Worm (Caenorhabditis elegans) whole organism, mixed stage, embryonic: ENCODE data around the gene lin-3.

ENCODE experiments used
- M03D4.4 ChIP-seq: sonication (generic microtip); optimal IDR thresholded peaks from 2 replicates; lab custom pipeline; 2017; ENCODE audit warnings: mild to moderate bottlenecking, missing genetic modification characterization, missing compliant biosample characterization
- bed-3 ChIP-seq: fragments of 200-800 bp; sonication (Bioruptor generic); optimal IDR thresholded peaks from 3 replicates; lab custom pipeline; 2018; ENCODE audit warnings: mild to moderate bottlenecking, missing genetic modification characterization, moderate library complexity, missing compliant biosample characterization
- ceh-39 ChIP-seq: fragments of 150-350 bp; optimal IDR thresholded peaks from 2 replicates; lab custom pipeline; 2014; ENCODE audit warnings: missing biosample characterization, missing genetic modification characterization
- ceh-43 ChIP-seq: fragments of 200-800 bp; sonication (Bioruptor generic); optimal IDR thresholded peaks from 2 replicates; lab custom pipeline; 2018; ENCODE audit warnings: mild to moderate bottlenecking, missing genetic modification characterization, moderate library complexity, missing compliant biosample characterization
- ceh-83 ChIP-seq: fragments of 200-800 bp; sonication (Bioruptor generic); optimal IDR thresholded peaks from 2 replicates; lab custom pipeline; 2018; ENCODE audit warnings: mild to moderate bottlenecking, missing genetic modification characterization, missing compliant biosample characterization
- ces-1 ChIP-seq: fragments of 150-350 bp; optimal IDR thresholded peaks from 2 replicates; lab custom pipeline; 2014; ENCODE audit warnings: missing biosample characterization, missing genetic modification reagents, missing genetic modification characterization
- cnd-1 ChIP-seq: fragments of 200-800 bp; sonication (Bioruptor generic); optimal IDR thresholded peaks from 2 replicates; lab custom pipeline; 2018; ENCODE audit warnings: mild to moderate bottlenecking, missing genetic modification characterization, missing compliant biosample characterization
- drap-1 ChIP-seq: fragments of 200-800 bp; sonication (Bioruptor generic); optimal IDR thresholded peaks from 3 replicates; lab custom pipeline; 2018; ENCODE audit warnings: mild to moderate bottlenecking, missing genetic modification characterization, missing compliant biosample characterization
- elt-1 ChIP-seq: sonication (generic microtip); optimal IDR thresholded peaks from 2 replicates; lab custom pipeline; 2017; ENCODE audit warnings: missing genetic modification characterization, mild to moderate bottlenecking, missing compliant biosample characterization, antibody characterized with exemption, moderate library complexity, borderline replicate concordance; ENCODE audit not compliant: insufficient read depth
- elt-3 ChIP-seq: fragments of 150-350 bp; optimal IDR thresholded peaks from 2 replicates; lab custom pipeline; 2014; ENCODE audit warnings: missing biosample characterization, missing genetic modification characterization
- flh-1 ChIP-seq: fragments of 200-800 bp; sonication (Bioruptor generic); optimal IDR thresholded peaks from 2 replicates; lab custom pipeline; 2018; ENCODE audit warnings: mild to moderate bottlenecking, missing genetic modification characterization, moderate library complexity, missing compliant biosample characterization
- ham-2 ChIP-seq: fragments of 200-800 bp; sonication (Bioruptor generic); optimal IDR thresholded peaks from 2 replicates; lab custom pipeline; 2018; ENCODE audit warnings: mild to moderate bottlenecking, missing genetic modification characterization, missing compliant biosample characterization
- hlh-1 ChIP-seq: fragments of 150-350 bp; optimal IDR thresholded peaks from 2 replicates; lab custom pipeline; 2014; ENCODE audit warnings: missing biosample characterization, missing genetic modification reagents, missing genetic modification characterization
- lin-13 ChIP-seq: fragments of 150-350 bp; optimal IDR thresholded peaks from 2 replicates; lab custom pipeline; 2014; ENCODE audit warnings: missing biosample characterization, missing genetic modification characterization
- lin-32 ChIP-seq: fragments of 200-800 bp; sonication (Bioruptor generic); optimal IDR thresholded peaks from 2 replicates; lab custom pipeline; 2018; ENCODE audit warnings: mild to moderate bottlenecking, missing genetic modification characterization, missing compliant biosample characterization
- lsy-2 ChIP-seq: fragments of 150-350 bp; optimal IDR thresholded peaks from 2 replicates; lab custom pipeline; 2014; ENCODE audit warnings: missing biosample characterization, missing genetic modification characterization
- mab-5 ChIP-seq: fragments of 150-350 bp; optimal IDR thresholded peaks from 2 replicates; lab custom pipeline; 2014; ENCODE audit warnings: missing biosample characterization, missing genetic modification characterization
- mep-1 ChIP-seq: fragments of 150-350 bp; optimal IDR thresholded peaks from 2 replicates; lab custom pipeline; 2017; ENCODE audit warnings: missing biosample characterization, missing genetic modification reagents, missing genetic modification characterization, inconsistent platforms
- mls-2 ChIP-seq: sonication (generic microtip); optimal IDR thresholded peaks from 2 replicates; lab custom pipeline; 2016; ENCODE audit warnings: mild to moderate bottlenecking, missing genetic modification characterization, moderate library complexity, missing compliant biosample characterization
- nhr-237 ChIP-seq: fragments of 150-350 bp; optimal IDR thresholded peaks from 2 replicates; lab custom pipeline; 2014; ENCODE audit warnings: missing biosample characterization, missing genetic modification characterization
- nhr-28 ChIP-seq: fragments of 150-350 bp; optimal IDR thresholded peaks from 2 replicates; lab custom pipeline; 2014; ENCODE audit warnings: missing biosample characterization, missing genetic modification characterization
- nhr-76 ChIP-seq: sonication (generic microtip); optimal IDR thresholded peaks from 2 replicates; lab custom pipeline; 2017; ENCODE audit warnings: missing biosample characterization, missing genetic modification characterization
- pha-4 ChIP-seq: fragments of 150-350 bp; optimal IDR thresholded peaks from 2 replicates; lab custom pipeline; 2018; ENCODE audit warnings: missing biosample characterization, missing genetic modification reagents, missing genetic modification characterization
- sem-2 ChIP-seq: fragments of 200-800 bp; sonication (Bioruptor generic); optimal IDR thresholded peaks from 2 replicates; lab custom pipeline; 2018; ENCODE audit warnings: mild to moderate bottlenecking, missing genetic modification characterization, missing compliant biosample characterization
- snpc-4 ChIP-seq: fragments of 150-350 bp; optimal IDR thresholded peaks from 2 replicates; lab custom pipeline; 2014; ENCODE audit warnings: missing biosample characterization, missing genetic modification characterization
- tbx-8 ChIP-seq: fragments of 200-800 bp; sonication (Bioruptor generic); optimal IDR thresholded peaks from 2 replicates; lab custom pipeline; 2018; ENCODE audit warnings: mild to moderate bottlenecking, missing genetic modification characterization, moderate library complexity, missing compliant biosample characterization
- unc-39 ChIP-seq: fragments of 150-350 bp; optimal IDR thresholded peaks from 2 replicates; lab custom pipeline; 2014; ENCODE audit warnings: missing biosample characterization, missing genetic modification characterization
- unc-62 ChIP-seq: fragments of 150-350 bp; optimal IDR thresholded peaks from 2 replicates; lab custom pipeline; 2014; ENCODE audit warnings: missing biosample characterization, missing genetic modification reagents, missing genetic modification characterization
- zip-8 ChIP-seq: fragments of 150-350 bp; optimal IDR thresholded peaks from 2 replicates; lab custom pipeline; 2014; ENCODE audit warnings: missing biosample characterization, missing genetic modification characterization
- ztf-11 ChIP-seq: fragments of 150-350 bp; optimal IDR thresholded peaks from 2 replicates; lab custom pipeline; 2014; ENCODE audit warnings: missing biosample characterization, missing genetic modification characterization

lin-3 gene

ce11 chrIV:11008996-11009395 is 45.1 kb upstream of the lin-3 start, which contains the start of gene F13H10.6:
F13H10.6 (plus strand) TSS chrIV:11009296.
- TF ChIP-seq lsy-2 (tag; lab: Kevin White, UChicago) (no peak), tbx-8 (GFP tag; lab: Kevin White, UChicago) (no peak), lin-13 (tag; lab: Kevin White, UChicago) (no peak), flh-1 (no peak), mls-2 (tag; lab: Kevin White, UChicago) (no peak), ceh-83 (GFP tag; lab: Kevin White, UChicago) (no peak), ces-1 (GFP tag; lab: Kevin White, UChicago) (no peak), nhr-28 (tag; lab: Kevin White, UChicago) (no peak), ztf-11 (no peak), lin-32 (GFP tag; lab: Kevin White, UChicago) (no peak), mep-1 (tag; lab: Kevin White, UChicago) (no peak), sem-2 (no peak), ceh-39 (no peak), nhr-237 (tag; lab: Kevin White, UChicago) (no peak), elt-3 (tag; lab: Kevin White, UChicago) (no peak), bed-3 (GFP tag; lab: Kevin White, UChicago) (no peak), elt-1 (tag; lab: Kevin White, UChicago) (no peak)

DNA sequence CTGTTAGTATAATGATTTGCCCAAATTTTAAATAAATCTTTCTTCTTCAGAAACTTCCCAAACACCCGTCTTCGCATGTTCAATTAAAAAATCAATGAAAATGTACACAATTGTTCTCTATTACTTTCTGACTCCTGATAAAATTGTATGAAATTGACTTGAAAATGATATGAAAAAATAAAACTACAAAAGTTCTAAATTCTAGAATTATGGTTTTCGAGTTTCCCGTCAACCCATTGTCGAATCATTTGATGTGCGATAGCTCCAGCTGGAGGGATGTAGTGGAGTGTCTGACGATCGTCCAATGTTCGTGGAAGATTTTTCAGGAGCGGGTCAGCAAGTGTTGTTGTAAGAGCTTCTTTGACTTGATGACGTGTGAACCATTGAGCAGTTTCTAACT is 44.2 kb upstream of the lin-3 start:
- TF ChIP-seq mls-2 (tag; lab: Kevin White, UChicago), result no peak
- no peak for TF ChIP-seq snpc-4
- TF ChIP-seq elt-1 (tag; lab: Kevin White, UChicago), result no peak
- TF ChIP-seq pha-4 (tag; lab: Kevin White, UChicago), result no peak
- TF ChIP-seq unc-62 (GFP tag; lab: Kevin White, UChicago), result no peak
- TF ChIP-seq sem-2, result no peak
- TF ChIP-seq nhr-28 (tag; lab: Kevin White, UChicago), result no peak
- no peak for TF ChIP-seq unc-39 (tag; lab: Kevin White, UChicago)
- no peak for TF ChIP-seq hlh-1 (tag; lab: Kevin White, UChicago)
- TF ChIP-seq cnd-1 (tag; lab: Kevin White, UChicago), result no peak
- no peak for TF ChIP-seq ham-2 (GFP tag; lab: Kevin White, UChicago)
- TF ChIP-seq mab-5 (tag; lab: Kevin White, UChicago), result no peak
- TF ChIP-seq elt-3 (tag; lab: Kevin White, UChicago), result no peak
- no peak for TF ChIP-seq nhr-237 (tag; lab: Kevin White, UChicago)
- no peak for TF ChIP-seq ceh-43

- TF ChIP-seq snpc-4 (no peak), M03D4.4 (tag; lab: Kevin White, UChicago) (no peak), lin-32 (GFP tag; lab: Kevin White, UChicago) (no peak), zip-8 (tag; lab: Kevin White, UChicago) (no peak), ztf-11 (no peak), flh-1 (no peak), tbx-8 (GFP tag; lab: Kevin White, UChicago) (no peak), elt-1 (tag; lab: Kevin White, UChicago) (no peak), unc-62 (GFP tag; lab: Kevin White, UChicago) (no peak), nhr-237 (tag; lab: Kevin White, UChicago) (no peak), lsy-2 (tag; lab: Kevin White, UChicago) (no peak), bed-3 (GFP tag; lab: Kevin White, UChicago) (no peak), ces-1 (GFP tag; lab: Kevin White, UChicago) (no peak)
Observed at ce11 chrIV:11011920-11012319, 42.2 kb upstream of the lin-3 start, which contains the start of gene ndx-9. ndx-9 (minus strand) TSS chrIV:11012020.

DNA sequence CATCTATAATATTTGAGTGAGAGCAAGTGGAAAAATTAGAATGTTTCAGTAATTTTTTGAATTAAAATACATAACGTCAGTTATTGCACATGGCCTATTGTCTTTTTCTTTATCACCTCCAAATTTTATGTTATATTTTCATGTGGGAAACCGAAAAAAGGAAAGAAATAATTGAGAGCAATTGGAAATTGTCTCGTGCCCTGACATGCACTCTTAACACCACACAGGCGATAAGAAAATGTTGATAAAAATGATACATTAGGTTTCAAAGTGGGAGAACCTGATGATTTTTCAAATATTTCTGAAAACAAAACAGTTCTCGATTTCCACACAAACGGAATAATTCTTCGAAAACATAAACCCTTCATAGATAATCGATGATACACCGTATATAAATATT is 38.2 kb upstream of the lin-3 start, which contains the start of gene F13H10.3:
TSS of gene F13H10.3 (minus strand) at position 73 of the 400 bp plus-strand sequence.
- TF ChIP-seq nhr-76 (tag; lab: Kevin White, UChicago) (no peak), snpc-4 (no peak), tbx-8 (GFP tag; lab: Kevin White, UChicago) (no peak), drap-1 (no peak)
- TF ChIP-seq, all 35 proteins: peak for 0

DNA sequence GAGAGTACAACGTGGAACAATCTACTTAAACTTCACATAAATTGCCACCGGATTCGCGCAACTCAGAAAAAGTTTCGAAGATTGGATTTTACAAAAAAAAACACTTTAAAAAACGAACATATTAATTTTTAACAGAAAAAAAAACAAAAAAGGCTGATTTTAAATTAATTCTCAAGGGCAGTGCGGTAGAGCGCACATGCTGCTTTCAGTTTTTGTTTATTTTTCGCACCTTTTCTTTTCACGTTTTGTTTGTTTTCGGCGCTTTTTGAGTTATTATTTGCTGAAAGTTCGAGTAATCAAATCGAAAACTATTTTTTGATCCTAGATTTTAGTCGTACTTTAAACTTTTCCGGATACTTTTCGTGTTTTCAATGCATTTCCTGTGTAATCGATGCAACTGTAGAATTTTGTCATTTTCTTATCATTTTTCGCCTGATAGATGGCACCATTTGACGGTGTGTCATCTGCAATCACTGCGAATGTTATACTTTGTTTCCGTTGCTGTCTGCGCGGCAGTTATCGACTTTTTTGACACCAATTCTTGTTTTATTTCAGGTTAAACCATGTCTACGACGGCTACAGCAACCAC is 34.1 kb upstream of the lin-3 start, which contains the start of gene F13H10.8:
TSS of gene F13H10.8 (plus strand) at position 556 of the 589 bp plus-strand sequence.
- TF ChIP-seq elt-3 (tag; lab: Kevin White, UChicago), result no peak
- no peak for TF ChIP-seq drap-1
- peak; percentile 76 for TF ChIP-seq ces-1 (GFP tag; lab: Kevin White, UChicago)
- TF ChIP-seq mep-1 (tag; lab: Kevin White, UChicago), result peak; percentile 38
- TF ChIP-seq ceh-43, result no peak
- TF ChIP-seq lsy-2 (tag; lab: Kevin White, UChicago), result peak; percentile 7
- TF ChIP-seq, all 35 proteins: peak for 3
